Fruit fly (Drosophila melanogaster) whole organism, adult: ENCODE data around the gene Acp63F.

Experiments used
- CG11617 ChIP-seq: fragments of 200-800 bp; sonication (Bioruptor generic); optimal IDR thresholded peaks from 2 replicates; lab custom pipeline; 2017; ENCODE audit warnings: mild to moderate bottlenecking, missing biosample characterization, missing genetic modification reagents, missing genetic modification characterization
- CG12768 ChIP-seq: fragments of 200-800 bp; sonication (Bioruptor generic); optimal IDR thresholded peaks from 2 replicates; lab custom pipeline; 2017; ENCODE audit warnings: missing biosample characterization, missing genetic modification characterization, mild to moderate bottlenecking, moderate library complexity, missing genetic modification reagents
- CG14711 ChIP-seq: fragments of 200-800 bp; sonication (Bioruptor generic); optimal IDR thresholded peaks from 2 replicates; lab custom pipeline; 2018; ENCODE audit warnings: missing biosample characterization, mild to moderate bottlenecking, missing genetic modification characterization, moderate library complexity
- CG5204 ChIP-seq: fragments of 200-800 bp; sonication (Bioruptor generic); optimal IDR thresholded peaks from 2 replicates; lab custom pipeline; 2016; ENCODE audit warnings: missing biosample characterization, missing genetic modification characterization
- CG7045 ChIP-seq: fragments of 200-800 bp; sonication (Bioruptor generic); optimal IDR thresholded peaks from 2 replicates; lab custom pipeline; 2017; ENCODE audit warnings: missing biosample characterization, mild to moderate bottlenecking, missing genetic modification characterization
- CG7101 ChIP-seq: fragments of 200-800 bp; sonication (Bioruptor generic); optimal IDR thresholded peaks from 2 replicates; lab custom pipeline; 2018; ENCODE audit warnings: missing biosample characterization, mild to moderate bottlenecking, missing genetic modification characterization, moderate library complexity
- cic ChIP-seq: fragments of 200-800 bp; sonication (Bioruptor generic); optimal IDR thresholded peaks from 2 replicates; lab custom pipeline; 2017; ENCODE audit warnings: missing biosample characterization, mild to moderate bottlenecking, missing genetic modification characterization, moderate library complexity
- cnc ChIP-seq, 2 experiments: fragments of >200 bp; optimal IDR thresholded peaks; 2 replicates each; lab custom pipeline; 2017
- kay ChIP-seq: fragments of 200-800 bp; sonication (Bioruptor generic); peaks from one replicate; lab custom pipeline; 2016; ENCODE audit warnings: missing biosample characterization, missing genetic modification characterization, borderline replicate concordance
- ovo ChIP-seq: fragments of 200-800 bp; sonication (Bioruptor generic); optimal IDR thresholded peaks from 2 replicates; lab custom pipeline; 2016; ENCODE audit warnings: missing biosample characterization, missing genetic modification characterization
- pad ChIP-seq: fragments of 200-800 bp; sonication (Bioruptor generic); optimal IDR thresholded peaks from 3 replicates; lab custom pipeline; 2017; ENCODE audit warnings: missing biosample characterization, missing genetic modification characterization, mild to moderate bottlenecking, moderate library complexity, missing genetic modification reagents
- toe ChIP-seq: fragments of 200-800 bp; sonication (Bioruptor generic); optimal IDR thresholded peaks from 2 replicates; lab custom pipeline; 2016; ENCODE audit warnings: missing biosample characterization, missing genetic modification characterization

- no peak for TF ChIP-seq cic (GFP tag; lab: Kevin White, UChicago)
- no peak for TF ChIP-seq CG5204
- no peak for TF ChIP-seq ovo (GFP tag; lab: Kevin White, UChicago)
- TF ChIP-seq kay = no peak
- TF ChIP-seq toe (GFP tag; lab: Kevin White, UChicago) = no peak
- no peak for TF ChIP-seq cnc (optimal IDR thresholded peaks at IDR 0.05; lab: Kevin White, UChicago)
- TF ChIP-seq CG11617 (GFP tag; lab: Kevin White, UChicago) = no peak
- TF ChIP-seq CG12768 (GFP tag; lab: Kevin White, UChicago) = no peak
- no peak for TF ChIP-seq CG14711
- TF ChIP-seq pad (GFP tag; lab: Kevin White, UChicago) = no peak
- no peak for TF ChIP-seq CG7045 (GFP tag; lab: Kevin White, UChicago)
- TF ChIP-seq CG7101 = no peak
Measured at dm6 chr3L:3769157-3769556, 47.0 kb downstream of the Acp63F start.
